Fruit fly (Drosophila melanogaster) whole organism, embryonic: ENCODE measurements around the gene fry.

Source experiments
- Antp ChIP-seq: fragments of 200-800 bp; sonication (Bioruptor generic); optimal IDR thresholded peaks from 3 replicates; lab custom pipeline; 2016; ENCODE audit warnings: missing biosample characterization, missing genetic modification characterization
- Atf3 ChIP-seq: fragments of 200-800 bp; sonication (Bioruptor generic); optimal IDR thresholded peaks from 3 replicates; lab custom pipeline; 2016; ENCODE audit warnings: missing biosample characterization, missing genetic modification characterization
- B-H1 ChIP-seq: fragments of 200-800 bp; sonication (Bioruptor generic); IDR thresholded peaks from 3 replicates; pipeline ENCODE4 v1.3.6; 2022; ENCODE audit warnings: missing biosample characterization, missing genetic modification characterization
- CG1024 ChIP-seq: fragments of 200-800 bp; sonication (Bioruptor generic); IDR thresholded peaks from 2 replicates; pipeline ENCODE4 v1.3.6; 2022; ENCODE audit warnings: missing biosample characterization, missing genetic modification characterization
- CG14014 ChIP-seq: fragments of 200-800 bp; sonication (Bioruptor generic); IDR thresholded peaks from 2 replicates; pipeline ENCODE4 v1.3.6; 2022; ENCODE audit warnings: missing biosample characterization, missing genetic modification characterization
- CG17385 ChIP-seq: fragments of 200-800 bp; sonication (Bioruptor generic); optimal IDR thresholded peaks from 3 replicates; lab custom pipeline; 2018; ENCODE audit warnings: missing biosample characterization, mild to moderate bottlenecking, missing genetic modification characterization
- CG18764 ChIP-seq: fragments of 200-800 bp; sonication (Bioruptor generic); optimal IDR thresholded peaks from 3 replicates; lab custom pipeline; 2016; ENCODE audit warnings: missing biosample characterization, missing genetic modification characterization
- CG2116 ChIP-seq: fragments of 200-800 bp; sonication (Bioruptor generic); optimal IDR thresholded peaks from 3 replicates; lab custom pipeline; 2018; ENCODE audit warnings: missing biosample characterization, mild to moderate bottlenecking, missing genetic modification characterization
- CG2129 ChIP-seq: fragments of 200-800 bp; sonication (Bioruptor generic); IDR thresholded peaks from 2 replicates; pipeline ENCODE4 v1.3.6; 2022; ENCODE audit warnings: missing biosample characterization, missing genetic modification characterization; ENCODE audit not compliant: partially characterized antibody
- CG2712 ChIP-seq: fragments of 200-800 bp; optimal IDR thresholded peaks from 3 replicates; lab custom pipeline; 2019; ENCODE audit warnings: missing biosample characterization, mild to moderate bottlenecking, missing genetic modification characterization, moderate library complexity
- CG31365 ChIP-seq: fragments of 200-800 bp; sonication (Bioruptor generic); optimal IDR thresholded peaks from 2 replicates; lab custom pipeline; 2018; ENCODE audit warnings: missing biosample characterization, mild to moderate bottlenecking, missing genetic modification characterization
- CG3163 ChIP-seq: fragments of 200-800 bp; sonication (Bioruptor generic); optimal IDR thresholded peaks from 3 replicates; lab custom pipeline; 2016; ENCODE audit warnings: missing biosample characterization, missing genetic modification characterization
- CG42726 ChIP-seq: fragments of 200-800 bp; sonication (Bioruptor generic); IDR thresholded peaks from 2 replicates; pipeline ENCODE4 v1.3.6; 2022; ENCODE audit warnings: missing biosample characterization, missing genetic modification characterization; ENCODE audit not compliant: partially characterized antibody
- CG7271 ChIP-seq: fragments of 200-800 bp; sonication (Bioruptor generic); optimal IDR thresholded peaks from 2 replicates; lab custom pipeline; 2018; ENCODE audit warnings: missing biosample characterization, mild to moderate bottlenecking, missing genetic modification characterization, moderate library complexity
- CG8388 ChIP-seq: fragments of 200-800 bp; sonication (Bioruptor generic); optimal IDR thresholded peaks from 2 replicates; lab custom pipeline; 2019; ENCODE audit warnings: missing biosample characterization, mild to moderate bottlenecking, missing genetic modification characterization, moderate library complexity
- CG9797 ChIP-seq: fragments of 200-800 bp; sonication (Bioruptor generic); optimal IDR thresholded peaks from 3 replicates; lab custom pipeline; 2018; ENCODE audit warnings: missing biosample characterization, mild to moderate bottlenecking, missing genetic modification characterization
- CG9876 ChIP-seq: fragments of 200-800 bp; sonication (Bioruptor generic); optimal IDR thresholded peaks from 2 replicates; lab custom pipeline; 2016; ENCODE audit warnings: missing biosample characterization, missing genetic modification characterization
- Camta ChIP-seq: fragments of 200-800 bp; sonication (Bioruptor generic); optimal IDR thresholded peaks from 2 replicates; lab custom pipeline; 2016; ENCODE audit warnings: missing biosample characterization, missing genetic modification characterization
- Chrac-16 ChIP-seq: fragments of 200-800 bp; sonication (Bioruptor generic); optimal IDR thresholded peaks from 3 replicates; lab custom pipeline; 2016; ENCODE audit warnings: missing biosample characterization, missing genetic modification characterization
- CkIIα-i1 ChIP-seq: fragments of 200-800 bp; sonication (Bioruptor generic); IDR thresholded peaks from 2 replicates; pipeline ENCODE4 v1.3.6; 2022; ENCODE audit warnings: missing biosample characterization, missing genetic modification characterization
- Deaf1 ChIP-seq: fragments of 200-800 bp; optimal IDR thresholded peaks from 3 replicates; lab custom pipeline; 2019; ENCODE audit warnings: missing biosample characterization, mild to moderate bottlenecking, missing genetic modification characterization, moderate library complexity
- Dek ChIP-seq: fragments of 200-800 bp; sonication (Bioruptor generic); optimal IDR thresholded peaks from 3 replicates; lab custom pipeline; 2019; ENCODE audit warnings: missing biosample characterization, mild to moderate bottlenecking, missing genetic modification characterization, moderate library complexity
- Dfd ChIP-seq, 2 experiments: fragments of >200 bp; optimal IDR thresholded peaks; 2 replicates each; lab custom pipeline; 2017; ENCODE audit warnings: missing biosample characterization in 2 of 2, missing genetic modification characterization in 2 of 2
- Ets65A ChIP-seq: fragments of 200-800 bp; sonication (Bioruptor generic); peaks from one replicate; lab custom pipeline; 2016; ENCODE audit warnings: missing biosample characterization, missing genetic modification characterization
- Fer1 ChIP-seq: fragments of 200-800 bp; sonication (Bioruptor generic); optimal IDR thresholded peaks from 2 replicates; lab custom pipeline; 2017; ENCODE audit warnings: missing biosample characterization, mild to moderate bottlenecking, missing genetic modification characterization
- Fer3 ChIP-seq: fragments of 200-800 bp; sonication (Bioruptor generic); optimal IDR thresholded peaks from 2 replicates; lab custom pipeline; 2018; ENCODE audit warnings: missing biosample characterization, mild to moderate bottlenecking, missing genetic modification characterization, moderate library complexity
- Lim3 ChIP-seq: fragments of 200-800 bp; sonication (Bioruptor generic); IDR thresholded peaks from 2 replicates; pipeline ENCODE4 v1.3.6; 2022; ENCODE audit warnings: missing biosample characterization, missing genetic modification characterization
- Mad ChIP-seq: fragments of 200-800 bp; sonication (Bioruptor generic); optimal IDR thresholded peaks from 2 replicates; lab custom pipeline; 2016; ENCODE audit warnings: missing biosample characterization, missing genetic modification characterization
- Meics ChIP-seq: fragments of 200-800 bp; sonication (Bioruptor generic); optimal IDR thresholded peaks from 2 replicates; lab custom pipeline; 2017; ENCODE audit warnings: missing biosample characterization, mild to moderate bottlenecking, missing genetic modification characterization
- Mes4 ChIP-seq: fragments of 200-800 bp; sonication (Bioruptor generic); optimal IDR thresholded peaks from 2 replicates; lab custom pipeline; 2016; ENCODE audit warnings: missing biosample characterization, missing genetic modification characterization
- bab2 ChIP-seq: fragments of 200-800 bp; sonication (Bioruptor generic); optimal IDR thresholded peaks from 2 replicates; lab custom pipeline; 2016; ENCODE audit warnings: missing biosample characterization, missing genetic modification characterization
- bigmax ChIP-seq: fragments of 200-800 bp; sonication (Bioruptor generic); optimal IDR thresholded peaks from 2 replicates; lab custom pipeline; 2018; ENCODE audit warnings: missing biosample characterization, mild to moderate bottlenecking, missing genetic modification characterization
- fd3F ChIP-seq: fragments of 200-800 bp; sonication (Bioruptor generic); optimal IDR thresholded peaks from 2 replicates; lab custom pipeline; 2018; ENCODE audit warnings: missing biosample characterization, mild to moderate bottlenecking, missing genetic modification characterization, moderate library complexity
- fd96Cb ChIP-seq: fragments of 200-800 bp; sonication (Bioruptor generic); optimal IDR thresholded peaks from 2 replicates; lab custom pipeline; 2018; ENCODE audit warnings: missing biosample characterization, mild to moderate bottlenecking, missing genetic modification characterization, moderate library complexity
- fru ChIP-seq: fragments of >200 bp; optimal IDR thresholded peaks from 2 replicates; lab custom pipeline; 2017
- gem ChIP-seq: fragments of 200-800 bp; sonication (Bioruptor generic); optimal IDR thresholded peaks from 2 replicates; lab custom pipeline; 2019; ENCODE audit warnings: missing biosample characterization, mild to moderate bottlenecking, missing genetic modification characterization, moderate library complexity
- hbn ChIP-seq: fragments of 200-800 bp; sonication (Bioruptor generic); IDR thresholded peaks from 2 replicates; pipeline ENCODE4 v1.3.6; 2022; ENCODE audit warnings: missing biosample characterization, missing genetic modification characterization; ENCODE audit not compliant: partially characterized antibody
- her ChIP-seq: fragments of 200-800 bp; sonication (Bioruptor generic); optimal IDR thresholded peaks from 2 replicates; lab custom pipeline; 2016; ENCODE audit warnings: missing biosample characterization, missing genetic modification characterization
- jigr1 ChIP-seq: fragments of 200-800 bp; sonication (Bioruptor generic); IDR thresholded peaks from 3 replicates; pipeline ENCODE4 v1.3.6; 2022; ENCODE audit warnings: missing biosample characterization, missing genetic modification characterization
- oc ChIP-seq: fragments of 200-800 bp; sonication (Bioruptor generic); optimal IDR thresholded peaks from 2 replicates; lab custom pipeline; 2018; ENCODE audit warnings: missing biosample characterization, mild to moderate bottlenecking, missing genetic modification characterization, moderate library complexity
- pho ChIP-seq: fragments of 200-800 bp; sonication (Bioruptor generic); optimal IDR thresholded peaks from 2 replicates; lab custom pipeline; 2016; ENCODE audit warnings: missing biosample characterization, missing genetic modification characterization
- pita ChIP-seq: fragments of 200-800 bp; sonication (Bioruptor generic); optimal IDR thresholded peaks from 2 replicates; lab custom pipeline; 2017; ENCODE audit warnings: missing biosample characterization, mild to moderate bottlenecking, missing genetic modification characterization
- rib ChIP-seq: fragments of 200-800 bp; sonication (Bioruptor generic); IDR thresholded peaks from 2 replicates; pipeline ENCODE4 v1.3.6; 2022; ENCODE audit warnings: missing biosample characterization, missing genetic modification characterization
- run ChIP-seq: fragments of 200-800 bp; sonication (Bioruptor generic); optimal IDR thresholded peaks from 3 replicates; lab custom pipeline; 2018; ENCODE audit warnings: missing biosample characterization, mild to moderate bottlenecking, missing genetic modification characterization
- sd ChIP-seq: fragments of 200-800 bp; sonication (Bioruptor generic); optimal IDR thresholded peaks from 3 replicates; lab custom pipeline; 2018; ENCODE audit warnings: missing biosample characterization, mild to moderate bottlenecking, missing genetic modification characterization, moderate library complexity
- sens ChIP-seq: fragments of 200-800 bp; sonication (Bioruptor generic); peaks from one replicate; lab custom pipeline; 2016; ENCODE audit warnings: missing biosample characterization, missing genetic modification characterization
- sisA ChIP-seq: fragments of 200-800 bp; sonication (Bioruptor generic); IDR thresholded peaks from 2 replicates; pipeline ENCODE4 v1.3.6; 2022; ENCODE audit warnings: missing biosample characterization, missing genetic modification characterization
- slou ChIP-seq: fragments of 200-800 bp; sonication (Bioruptor generic); optimal IDR thresholded peaks from 3 replicates; lab custom pipeline; 2016; ENCODE audit warnings: missing biosample characterization, missing genetic modification characterization
- sug ChIP-seq: fragments of 200-800 bp; optimal IDR thresholded peaks from 2 replicates; lab custom pipeline; 2019; ENCODE audit warnings: missing biosample characterization, mild to moderate bottlenecking, missing genetic modification characterization, moderate library complexity
- tll ChIP-seq, 2 experiments: fragments of 200-800 bp in 1 of 2; fragments of >200 bp in 1 of 2; sonication (Bioruptor generic) in 1 of 2; optimal IDR thresholded peaks; 2 replicates each; lab custom pipeline; 2017 to 2019; ENCODE audit warnings: missing biosample characterization in 2 of 2, missing genetic modification characterization in 2 of 2, mild to moderate bottlenecking in 1 of 2, moderate library complexity in 1 of 2
- tx ChIP-seq: fragments of 200-800 bp; sonication (Bioruptor generic); optimal IDR thresholded peaks from 2 replicates; lab custom pipeline; 2016; ENCODE audit warnings: missing biosample characterization, missing genetic modification characterization
- unc-4 ChIP-seq: fragments of 200-800 bp; sonication (Bioruptor generic); IDR thresholded peaks from 2 replicates; pipeline ENCODE4 v1.3.6; 2022; ENCODE audit warnings: missing biosample characterization, missing genetic modification characterization; ENCODE audit not compliant: partially characterized antibody
- zf30C ChIP-seq: fragments of 200-800 bp; sonication (Bioruptor generic); optimal IDR thresholded peaks from 3 replicates; lab custom pipeline; 2018; ENCODE audit warnings: missing biosample characterization, mild to moderate bottlenecking, missing genetic modification characterization

The fry gene

DNA sequence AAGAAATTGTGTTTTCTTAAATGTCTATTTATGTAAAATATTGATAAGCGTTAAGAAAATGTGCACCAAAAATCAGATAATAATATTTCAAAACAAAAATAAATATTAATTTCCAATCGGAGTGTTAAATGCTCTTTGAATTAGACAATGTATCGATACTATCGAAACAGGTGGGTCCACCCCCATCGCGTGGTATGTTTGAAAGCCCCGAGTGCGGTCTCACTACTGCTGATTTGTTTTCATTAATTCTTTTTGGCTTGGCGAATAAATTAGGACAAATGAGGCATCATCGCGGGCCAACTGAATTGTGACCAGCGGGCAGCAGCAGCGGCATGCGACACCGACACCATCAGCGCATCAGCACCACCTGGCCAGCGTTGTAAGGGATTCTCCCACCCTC lies 47.8 kb upstream of the fry start, which contains the start of gene Naa60 (continued):
- TF ChIP-seq CG2712 (tag; lab: Kevin White, UChicago) (peak; percentile 61), zf30C (no peak), fru (lab: Kevin White, UChicago) (no peak), CG42726 (GFP tag; lab: Robert Waterston, UW) (peak; percentile 82), her (GFP tag; lab: Kevin White, UChicago) (no peak), Mad (GFP tag; lab: Kevin White, UChicago) (no peak), Deaf1 (tag; lab: Kevin White, UChicago) (no peak), bab2 (no peak), Meics (GFP tag; lab: Kevin White, UChicago) (no peak), sd (no peak), CG2129 (peak; percentile 74), fd3F (no peak), CG1024 (GFP tag; lab: Robert Waterston, UW) (no peak), Dfd (GFP tag; optimal IDR thresholded peaks at IDR 0.05; lab: Kevin White, UChicago) (no peak), CG17385 (GFP tag; lab: Kevin White, UChicago) (no peak), CG3163 (GFP tag; lab: Kevin White, UChicago) (no peak), sug (tag; lab: Kevin White, UChicago) (peak; percentile 38), Antp (GFP tag; lab: Kevin White, UChicago) (no peak), CG9797 (GFP tag; lab: Kevin White, UChicago) (peak; percentile 71), Fer1 (GFP tag; lab: Kevin White, UChicago) (peak; percentile 20), run (tag; lab: Kevin White, UChicago) (no peak), bigmax (GFP tag; lab: Kevin White, UChicago) (no peak), CG7271 (no peak), tll (GFP tag; optimal IDR thresholded peaks at IDR 0.05; lab: Kevin White, UChicago) (no peak), slou (GFP tag; lab: Kevin White, UChicago) (no peak), B-H1 (GFP tag; lab: Robert Waterston, UW) (no peak), CG9876 (GFP tag; lab: Kevin White, UChicago) (no peak), sens (peak; percentile 49), pita (no peak), CkIIα-i1 (GFP tag; lab: Robert Waterston, UW) (no peak), tx (GFP tag; lab: Kevin White, UChicago) (no peak), jigr1 (GFP tag; lab: Robert Waterston, UW) (peak; percentile 43; the same call in 1 of the 3 replicates), Chrac-16 (GFP tag; lab: Kevin White, UChicago) (no peak), Mes4 (GFP tag; lab: Kevin White, UChicago) (no peak), pho (GFP tag; lab: Kevin White, UChicago) (no peak), CG14014 (GFP tag; lab: Robert Waterston, UW) (no peak), fd96Cb (tag; lab: Kevin White, UChicago) (no peak), sisA (GFP tag; lab: Robert Waterston, UW) (no peak), Ets65A (no peak), rib (no peak), Atf3 (GFP tag; lab: Kevin White, UChicago) (no peak), Lim3 (GFP tag; lab: Robert Waterston, UW) (no peak), oc (tag; lab: Kevin White, UChicago) (no peak), gem (tag; lab: Kevin White, UChicago) (no peak), CG31365 (tag; lab: Kevin White, UChicago) (no peak), unc-4 (GFP tag; lab: Robert Waterston, UW) (peak; percentile 92), Camta (no peak), CG8388 (no peak), Fer3 (tag; lab: Kevin White, UChicago) (no peak), hbn (GFP tag; lab: Robert Waterston, UW) (peak; percentile 90), CG2116 (GFP tag; lab: Kevin White, UChicago) (peak; percentile 63), CG18764 (GFP tag; lab: Kevin White, UChicago) (no peak), Dek (tag; lab: Kevin White, UChicago) (no peak)
